Fruit fly (Drosophila melanogaster) whole organism: ENCODE measurements around the gene alpha-Est9.

Experiments
- Dll ChIP-seq: fragments of >200 bp; optimal IDR thresholded peaks from 2 replicates; lab custom pipeline; 2017
- psq ChIP-seq: fragments of >200 bp; optimal IDR thresholded peaks from 2 replicates; lab custom pipeline; 2017

dm6 chr3R:7508198-7508837 lies 3.4 kb upstream of the alpha-Est9 start:
- TF ChIP-seq Dll (lab: Kevin White, UChicago) (no peak), psq (lab: Kevin White, UChicago) (no peak)
